Fruit fly (Drosophila melanogaster) whole organism, embryonic: ENCODE results near the gene CG18577.

Source experiments
- Aef1 ChIP-seq: fragments of 200-800 bp; sonication (Bioruptor generic); IDR thresholded peaks from 3 replicates; pipeline ENCODE4 v1.3.6; 2022; ENCODE audit warnings: missing biosample characterization, missing genetic modification characterization
- C15 ChIP-seq: fragments of 200-800 bp; sonication (Bioruptor generic); IDR thresholded peaks from 3 replicates; pipeline ENCODE4 v1.3.6; 2022; ENCODE audit warnings: missing biosample characterization, missing genetic modification characterization
- CG10321 ChIP-seq: fragments of 200-800 bp; sonication (Bioruptor generic); IDR thresholded peaks from 2 replicates; pipeline ENCODE4 v1.3.6; 2022; ENCODE audit warnings: missing biosample characterization, missing genetic modification characterization
- CG10366 ChIP-seq: fragments of 200-800 bp; sonication (Bioruptor generic); IDR thresholded peaks from 2 replicates; pipeline ENCODE4 v1.3.6; 2022; ENCODE audit warnings: missing biosample characterization, missing genetic modification characterization
- CG11504 ChIP-seq: fragments of 200-800 bp; sonication (Bioruptor generic); optimal IDR thresholded peaks from 3 replicates; lab custom pipeline; 2019; ENCODE audit warnings: missing biosample characterization, mild to moderate bottlenecking, missing genetic modification characterization, moderate library complexity
- CG12659 ChIP-seq: fragments of 200-800 bp; sonication (Bioruptor generic); optimal IDR thresholded peaks from 3 replicates; lab custom pipeline; 2017; ENCODE audit warnings: mild to moderate bottlenecking, missing biosample characterization, missing genetic modification reagents, missing genetic modification characterization
- CG13775 ChIP-seq: fragments of 200-800 bp; sonication (Bioruptor generic); optimal IDR thresholded peaks from 3 replicates; lab custom pipeline; 2017; ENCODE audit warnings: missing biosample characterization, mild to moderate bottlenecking, missing genetic modification characterization
- CG18764 ChIP-seq: fragments of 200-800 bp; sonication (Bioruptor generic); optimal IDR thresholded peaks from 3 replicates; lab custom pipeline; 2016; ENCODE audit warnings: missing biosample characterization, missing genetic modification characterization
- CG2129 ChIP-seq: fragments of 200-800 bp; sonication (Bioruptor generic); IDR thresholded peaks from 2 replicates; pipeline ENCODE4 v1.3.6; 2022; ENCODE audit warnings: missing biosample characterization, missing genetic modification characterization; ENCODE audit not compliant: partially characterized antibody
- CG30431 ChIP-seq: fragments of 200-800 bp; sonication (Bioruptor generic); optimal IDR thresholded peaks from 2 replicates; lab custom pipeline; 2017; ENCODE audit warnings: missing biosample characterization, missing genetic modification characterization
- CG4328 ChIP-seq: fragments of 200-800 bp; sonication (Bioruptor generic); optimal IDR thresholded peaks from 3 replicates; lab custom pipeline; 2017; ENCODE audit warnings: missing biosample characterization, missing genetic modification reagents, missing genetic modification characterization
- CG4730 ChIP-seq: fragments of 200-800 bp; sonication (Bioruptor generic); IDR thresholded peaks from 2 replicates; pipeline ENCODE4 v1.3.6; 2022; ENCODE audit warnings: missing biosample characterization, missing genetic modification characterization
- CG4820 ChIP-seq: fragments of 200-800 bp; sonication (Bioruptor generic); optimal IDR thresholded peaks from 3 replicates; lab custom pipeline; 2016; ENCODE audit warnings: missing biosample characterization, missing genetic modification characterization
- CG6254 ChIP-seq: fragments of 200-800 bp; sonication (Bioruptor generic); optimal IDR thresholded peaks from 3 replicates; lab custom pipeline; 2017; ENCODE audit warnings: mild to moderate bottlenecking, missing biosample characterization, missing genetic modification reagents, missing genetic modification characterization
- CG7372 ChIP-seq: fragments of 200-800 bp; sonication (Bioruptor generic); IDR thresholded peaks from 2 replicates; pipeline ENCODE4 v1.3.6; 2022; ENCODE audit warnings: missing biosample characterization, missing genetic modification characterization
- CG7745 ChIP-seq: fragments of 200-800 bp; sonication (Bioruptor generic); optimal IDR thresholded peaks from 2 replicates; lab custom pipeline; 2018; ENCODE audit warnings: missing biosample characterization, mild to moderate bottlenecking, missing genetic modification characterization, moderate library complexity
- CG7987 ChIP-seq: fragments of 200-800 bp; sonication (Bioruptor generic); optimal IDR thresholded peaks from 2 replicates; lab custom pipeline; 2018; ENCODE audit warnings: missing biosample characterization, mild to moderate bottlenecking, missing genetic modification characterization, moderate library complexity
- CG9215 ChIP-seq: fragments of 200-800 bp; sonication (Bioruptor generic); IDR thresholded peaks from 2 replicates; pipeline ENCODE4 v1.3.6; 2022; ENCODE audit warnings: missing biosample characterization, missing genetic modification characterization
- CG9437 ChIP-seq: fragments of 200-800 bp; sonication (Bioruptor generic); optimal IDR thresholded peaks from 2 replicates; lab custom pipeline; 2018; ENCODE audit warnings: missing biosample characterization, mild to moderate bottlenecking, missing genetic modification characterization
- CHES-1-like ChIP-seq: fragments of 200-800 bp; sonication (Bioruptor generic); optimal IDR thresholded peaks from 2 replicates; lab custom pipeline; 2016; ENCODE audit warnings: missing biosample characterization, missing genetic modification characterization
- Camta ChIP-seq: fragments of 200-800 bp; sonication (Bioruptor generic); optimal IDR thresholded peaks from 2 replicates; lab custom pipeline; 2016; ENCODE audit warnings: missing biosample characterization, missing genetic modification characterization
- Dad ChIP-seq: fragments of 200-800 bp; sonication (Bioruptor generic); optimal IDR thresholded peaks from 3 replicates; lab custom pipeline; 2016; ENCODE audit warnings: missing biosample characterization, missing genetic modification characterization
- Dip3 ChIP-seq: fragments of 200-800 bp; sonication (Bioruptor generic); optimal IDR thresholded peaks from 3 replicates; lab custom pipeline; 2016; ENCODE audit warnings: missing biosample characterization, missing genetic modification characterization
- Doc2 ChIP-seq: fragments of 200-800 bp; sonication (Bioruptor generic); IDR thresholded peaks from 2 replicates; pipeline ENCODE4 v1.3.6; 2022; ENCODE audit warnings: missing biosample characterization, missing genetic modification characterization
- Ets65A ChIP-seq: fragments of 200-800 bp; sonication (Bioruptor generic); peaks from one replicate; lab custom pipeline; 2016; ENCODE audit warnings: missing biosample characterization, missing genetic modification characterization
- HLH4C ChIP-seq: fragments of 200-800 bp; sonication (Bioruptor generic); IDR thresholded peaks from 3 replicates; pipeline ENCODE4 v1.3.6; 2022; ENCODE audit warnings: missing biosample characterization, missing genetic modification characterization; ENCODE audit not compliant: partially characterized antibody
- Hand ChIP-seq: fragments of 200-800 bp; sonication (Bioruptor generic); optimal IDR thresholded peaks from 2 replicates; lab custom pipeline; 2017; ENCODE audit warnings: mild to moderate bottlenecking, missing biosample characterization, missing genetic modification reagents, missing genetic modification characterization
- HmgZ ChIP-seq: fragments of 200-800 bp; sonication (Bioruptor generic); optimal IDR thresholded peaks from 2 replicates; lab custom pipeline; 2018; ENCODE audit warnings: missing biosample characterization, mild to moderate bottlenecking, missing genetic modification characterization
- Hmx ChIP-seq: fragments of 200-800 bp; sonication (Bioruptor generic); optimal IDR thresholded peaks from 2 replicates; lab custom pipeline; 2016; ENCODE audit warnings: missing biosample characterization, missing genetic modification characterization
- Hr39 ChIP-seq: fragments of >200 bp; optimal IDR thresholded peaks from 2 replicates; lab custom pipeline; 2017
- NK7.1 ChIP-seq: fragments of 200-800 bp; sonication (Bioruptor generic); optimal IDR thresholded peaks from 3 replicates; lab custom pipeline; 2016; ENCODE audit warnings: missing biosample characterization, missing genetic modification characterization
- Opbp ChIP-seq: fragments of 200-800 bp; sonication (Bioruptor generic); IDR thresholded peaks from 3 replicates; pipeline ENCODE4 v1.3.6; 2022; ENCODE audit warnings: missing biosample characterization, missing genetic modification characterization; ENCODE audit not compliant: partially characterized antibody
- Optix ChIP-seq: fragments of 200-800 bp; sonication (Bioruptor generic); IDR thresholded peaks from 3 replicates; pipeline ENCODE4 v1.3.6; 2022; ENCODE audit warnings: missing biosample characterization, missing genetic modification characterization
- Ravus ChIP-seq: fragments of 200-800 bp; sonication (Bioruptor generic); IDR thresholded peaks from 2 replicates; pipeline ENCODE4 v1.3.6; 2022; ENCODE audit warnings: missing biosample characterization, missing genetic modification characterization
- TFAM ChIP-seq: fragments of 200-800 bp; sonication (Bioruptor generic); optimal IDR thresholded peaks from 2 replicates; lab custom pipeline; 2017; ENCODE audit warnings: missing biosample characterization, missing genetic modification characterization, inconsistent platforms
- YL-1 ChIP-seq: fragments of 200-800 bp; sonication (Bioruptor generic); optimal IDR thresholded peaks from 3 replicates; lab custom pipeline; 2017; ENCODE audit warnings: missing biosample characterization, mild to moderate bottlenecking, missing genetic modification characterization
- al ChIP-seq: fragments of 200-800 bp; sonication (Bioruptor generic); IDR thresholded peaks from 2 replicates; pipeline ENCODE4 v1.3.6; 2022; ENCODE audit warnings: missing biosample characterization, missing genetic modification characterization
- ato ChIP-seq: fragments of 200-800 bp; sonication (Bioruptor generic); IDR thresholded peaks from 2 replicates; pipeline ENCODE4 v1.3.6; 2022; ENCODE audit warnings: missing biosample characterization, missing genetic modification characterization; ENCODE audit not compliant: partially characterized antibody
- crc ChIP-seq: fragments of 200-800 bp; sonication (Bioruptor generic); optimal IDR thresholded peaks from 2 replicates; lab custom pipeline; 2016; ENCODE audit warnings: missing biosample characterization, missing genetic modification characterization
- crp ChIP-seq, 2 experiments: fragments of 200-800 bp; sonication (Bioruptor generic); optimal IDR thresholded peaks; 2 replicates in 1 of 2; 3 replicates in 1 of 2; lab custom pipeline; 2017; ENCODE audit warnings: missing biosample characterization in 2 of 2, missing genetic modification characterization in 2 of 2, mild to moderate bottlenecking in 1 of 2, moderate library complexity in 1 of 2
- ems ChIP-seq: fragments of 200-800 bp; sonication (Bioruptor generic); optimal IDR thresholded peaks from 3 replicates; lab custom pipeline; 2016; ENCODE audit warnings: missing biosample characterization, missing genetic modification characterization
- fd102C ChIP-seq: fragments of 200-800 bp; sonication (Bioruptor generic); optimal IDR thresholded peaks from 2 replicates; lab custom pipeline; 2018; ENCODE audit warnings: missing biosample characterization, mild to moderate bottlenecking, missing genetic modification characterization, moderate library complexity
- fd96Cb ChIP-seq: fragments of 200-800 bp; sonication (Bioruptor generic); optimal IDR thresholded peaks from 2 replicates; lab custom pipeline; 2018; ENCODE audit warnings: missing biosample characterization, mild to moderate bottlenecking, missing genetic modification characterization, moderate library complexity
- gsb-n ChIP-seq: fragments of 200-800 bp; sonication (Bioruptor generic); optimal IDR thresholded peaks from 3 replicates; lab custom pipeline; 2018; ENCODE audit warnings: missing biosample characterization, mild to moderate bottlenecking, missing genetic modification characterization
- ind ChIP-seq: fragments of 200-800 bp; sonication (Bioruptor generic); optimal IDR thresholded peaks from 3 replicates; lab custom pipeline; 2016; ENCODE audit warnings: missing biosample characterization, missing genetic modification characterization
- lmd ChIP-seq: fragments of 200-800 bp; sonication (Bioruptor generic); IDR thresholded peaks from 2 replicates; pipeline ENCODE4 v1.3.6; 2022; ENCODE audit warnings: missing biosample characterization, missing genetic modification characterization
- mld ChIP-seq: fragments of 200-800 bp; sonication (Bioruptor generic); IDR thresholded peaks from 3 replicates; pipeline ENCODE4 v1.3.6; 2022; ENCODE audit warnings: missing biosample characterization, missing genetic modification characterization; ENCODE audit not compliant: partially characterized antibody
- org-1 ChIP-seq: fragments of 200-800 bp; sonication (Bioruptor generic); optimal IDR thresholded peaks from 2 replicates; lab custom pipeline; 2017; ENCODE audit warnings: missing biosample characterization, missing genetic modification characterization
- p53 ChIP-seq: fragments of 200-800 bp; sonication (Bioruptor generic); optimal IDR thresholded peaks from 2 replicates; lab custom pipeline; 2016; ENCODE audit warnings: missing biosample characterization, missing genetic modification characterization
- salm ChIP-seq: fragments of 200-800 bp; sonication (Bioruptor generic); optimal IDR thresholded peaks from 2 replicates; lab custom pipeline; 2018; ENCODE audit warnings: missing biosample characterization, mild to moderate bottlenecking, missing genetic modification characterization
- usp ChIP-seq: fragments of >200 bp; optimal IDR thresholded peaks from 2 replicates; lab custom pipeline; 2017; ENCODE audit warnings: missing biosample characterization, missing genetic modification characterization
- yki ChIP-seq: fragments of >200 bp; optimal IDR thresholded peaks from 3 replicates; lab custom pipeline; 2018

Gene CG18577

dm6 chr3R:11226496-11226895 is 30.6 kb downstream of the CG18577 start, which contains the start of gene CG17726 (continued):
- TF ChIP-seq lmd (GFP tag; lab: Robert Waterston, UW) (peak; percentile 98), CG7745 (tag; lab: Kevin White, UChicago) (peak; percentile 92), Hr39 (no peak), org-1 (GFP tag; lab: Kevin White, UChicago) (peak; percentile 93), CG4328 (GFP tag; lab: Kevin White, UChicago) (peak; percentile 55), Dip3 (GFP tag; lab: Kevin White, UChicago) (peak; percentile 81), p53 (GFP tag; lab: Kevin White, UChicago) (peak; percentile 56), Hand (GFP tag; lab: Kevin White, UChicago) (peak; percentile 92), CG4820 (GFP tag; lab: Kevin White, UChicago) (peak; percentile 94), ems (peak; percentile 87), ind (GFP tag; lab: Kevin White, UChicago) (peak; percentile 96), crc (GFP tag; lab: Kevin White, UChicago) (peak; percentile 77), crp (GFP tag; optimal IDR thresholded peaks at IDR 0.05; lab: Kevin White, UChicago) (peak; percentile 62 to 88), fd96Cb (tag; lab: Kevin White, UChicago) (peak; percentile 97), CG7987 (GFP tag; lab: Kevin White, UChicago) (peak; percentile 65), yki (no peak), CG9215 (GFP tag; lab: Robert Waterston, UW) (peak; percentile 90), CG30431 (GFP tag; lab: Kevin White, UChicago) (peak; percentile 91), Camta (GFP tag; lab: Kevin White, UChicago) (peak; percentile 95), CG9437 (GFP tag; lab: Kevin White, UChicago) (peak; percentile 93), CG7372 (GFP tag; lab: Robert Waterston, UW) (peak; percentile 97), CHES-1-like (GFP tag; lab: Kevin White, UChicago) (peak; percentile 84), ato (GFP tag; lab: Robert Waterston, UW) (no peak), Doc2 (peak; percentile 89), CG10366 (GFP tag; lab: Robert Waterston, UW) (peak; percentile 98), Opbp (no peak), fd102C (peak; percentile 91), HLH4C (no peak), al (GFP tag; lab: Robert Waterston, UW) (peak; percentile 95), NK7.1 (peak; percentile 82), CG18764 (GFP tag; lab: Kevin White, UChicago) (peak; percentile 89), Dad (GFP tag; lab: Kevin White, UChicago) (peak; percentile 84), CG6254 (GFP tag; lab: Kevin White, UChicago) (peak; percentile 92), CG2129 (no peak), mld (GFP tag; lab: Robert Waterston, UW) (no peak), CG4730 (GFP tag; lab: Robert Waterston, UW) (peak; percentile 98), usp (no peak), CG13775 (peak; percentile 96), CG10321 (GFP tag; lab: Robert Waterston, UW) (peak; percentile 86), Ets65A (GFP tag; lab: Kevin White, UChicago) (peak; percentile 91), Optix (GFP tag; lab: Robert Waterston, UW) (peak; percentile 58; the same call in 1 of the 3 replicates), TFAM (peak; percentile 90), YL-1 (peak; percentile 95), gsb-n (tag; lab: Kevin White, UChicago) (peak; percentile 99), CG11504 (tag; lab: Kevin White, UChicago) (peak; percentile 95), salm (tag; lab: Kevin White, UChicago) (peak; percentile 97), HmgZ (tag; lab: Kevin White, UChicago) (peak; percentile 97), Aef1 (GFP tag; lab: Robert Waterston, UW) (peak; percentile 97), Ravus (GFP tag; lab: Robert Waterston, UW) (peak; percentile 95), Hmx (peak; percentile 84), CG12659 (peak; percentile 98), C15 (GFP tag; lab: Robert Waterston, UW) (peak; percentile 92)
